Worm (Caenorhabditis elegans) whole organism, early embryonic: ENCODE results near the gene mrt-2.

Source experiments
- F13C5.2 ChIP-seq: sonication (generic microtip); optimal IDR thresholded peaks from 2 replicates; lab custom pipeline; 2017; ENCODE audit warnings: mild to moderate bottlenecking, missing genetic modification characterization, inconsistent platforms, missing compliant biosample characterization
- aly-1 ChIP-seq: sonication (generic microtip); optimal IDR thresholded peaks from 2 replicates; lab custom pipeline; 2016; ENCODE audit warnings: missing genetic modification characterization, missing compliant biosample characterization
- ama-1 ChIP-seq: fragments of 150-350 bp; optimal IDR thresholded peaks from 2 replicates; lab custom pipeline; 2014
- tra-4 ChIP-seq: sonication (generic microtip); optimal IDR thresholded peaks from 2 replicates; lab custom pipeline; 2017; ENCODE audit warnings: missing genetic modification characterization, missing compliant biosample characterization

DNA sequence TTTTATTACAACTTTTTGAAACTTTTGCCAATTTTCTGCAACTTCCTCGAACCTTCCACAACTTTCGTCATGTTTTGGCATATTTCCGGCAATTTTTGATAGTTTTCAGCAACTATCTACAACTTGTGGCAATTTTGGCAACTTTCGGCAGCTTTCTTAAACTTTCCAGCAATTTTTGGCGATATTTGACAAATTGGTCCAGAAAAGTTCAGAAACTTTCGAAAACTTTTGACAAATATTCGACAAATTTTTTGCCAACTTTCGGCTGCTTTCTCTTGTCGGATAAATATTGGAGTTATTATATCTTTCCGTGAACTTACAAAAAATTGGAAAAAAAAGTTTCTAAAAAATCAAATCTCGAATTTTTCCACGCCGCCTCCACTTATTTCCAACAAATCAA lies 16.3 kb upstream of the mrt-2 start, which contains the start of gene Y41C4A.18:
- no peak for TF ChIP-seq aly-1 (tag; lab: Kevin White, UChicago)
- no peak for TF ChIP-seq ama-1 (lab: Kevin White, UChicago)
- TF ChIP-seq tra-4 (tag; lab: Kevin White, UChicago): no peak
- no peak for TF ChIP-seq F13C5.2 (tag; lab: Kevin White, UChicago)
